Worm (Caenorhabditis elegans) whole organism, mixed stage, embryonic: Measurements from ENCODE around the gene K08H2.10.
A peak's percentile ranks its signal among the peaks of the same experiment; 100 is the strongest.

Experiments used
- M03D4.4 ChIP-seq: sonication (generic microtip); optimal IDR thresholded peaks from 2 replicates; lab custom pipeline; 2017; ENCODE audit warnings: mild to moderate bottlenecking, missing genetic modification characterization, missing compliant biosample characterization
- bed-3 ChIP-seq: fragments of 200-800 bp; sonication (Bioruptor generic); optimal IDR thresholded peaks from 3 replicates; lab custom pipeline; 2018; ENCODE audit warnings: mild to moderate bottlenecking, missing genetic modification characterization, moderate library complexity, missing compliant biosample characterization
- blmp-1 ChIP-seq: fragments of 150-350 bp; optimal IDR thresholded peaks from 2 replicates; lab custom pipeline; 2014; ENCODE audit warnings: missing biosample characterization, missing genetic modification characterization
- ceh-39 ChIP-seq: fragments of 150-350 bp; optimal IDR thresholded peaks from 2 replicates; lab custom pipeline; 2014; ENCODE audit warnings: missing biosample characterization, missing genetic modification characterization
- ceh-83 ChIP-seq: fragments of 200-800 bp; sonication (Bioruptor generic); optimal IDR thresholded peaks from 2 replicates; lab custom pipeline; 2018; ENCODE audit warnings: mild to moderate bottlenecking, missing genetic modification characterization, missing compliant biosample characterization
- ces-1 ChIP-seq: fragments of 150-350 bp; optimal IDR thresholded peaks from 2 replicates; lab custom pipeline; 2014; ENCODE audit warnings: missing biosample characterization, missing genetic modification reagents, missing genetic modification characterization
- cnd-1 ChIP-seq: fragments of 200-800 bp; sonication (Bioruptor generic); optimal IDR thresholded peaks from 2 replicates; lab custom pipeline; 2018; ENCODE audit warnings: mild to moderate bottlenecking, missing genetic modification characterization, missing compliant biosample characterization
- drap-1 ChIP-seq: fragments of 200-800 bp; sonication (Bioruptor generic); optimal IDR thresholded peaks from 3 replicates; lab custom pipeline; 2018; ENCODE audit warnings: mild to moderate bottlenecking, missing genetic modification characterization, missing compliant biosample characterization
- elt-1 ChIP-seq: sonication (generic microtip); optimal IDR thresholded peaks from 2 replicates; lab custom pipeline; 2017; ENCODE audit warnings: missing genetic modification characterization, mild to moderate bottlenecking, missing compliant biosample characterization, antibody characterized with exemption, moderate library complexity, borderline replicate concordance; ENCODE audit not compliant: insufficient read depth
- elt-3 ChIP-seq: fragments of 150-350 bp; optimal IDR thresholded peaks from 2 replicates; lab custom pipeline; 2014; ENCODE audit warnings: missing biosample characterization, missing genetic modification characterization
- flh-1 ChIP-seq: fragments of 200-800 bp; sonication (Bioruptor generic); optimal IDR thresholded peaks from 2 replicates; lab custom pipeline; 2018; ENCODE audit warnings: mild to moderate bottlenecking, missing genetic modification characterization, moderate library complexity, missing compliant biosample characterization
- ham-2 ChIP-seq: fragments of 200-800 bp; sonication (Bioruptor generic); optimal IDR thresholded peaks from 2 replicates; lab custom pipeline; 2018; ENCODE audit warnings: mild to moderate bottlenecking, missing genetic modification characterization, missing compliant biosample characterization
- lin-13 ChIP-seq: fragments of 150-350 bp; optimal IDR thresholded peaks from 2 replicates; lab custom pipeline; 2014; ENCODE audit warnings: missing biosample characterization, missing genetic modification characterization
- lin-32 ChIP-seq: fragments of 200-800 bp; sonication (Bioruptor generic); optimal IDR thresholded peaks from 2 replicates; lab custom pipeline; 2018; ENCODE audit warnings: mild to moderate bottlenecking, missing genetic modification characterization, missing compliant biosample characterization
- mab-5 ChIP-seq: fragments of 150-350 bp; optimal IDR thresholded peaks from 2 replicates; lab custom pipeline; 2014; ENCODE audit warnings: missing biosample characterization, missing genetic modification characterization
- mep-1 ChIP-seq: fragments of 150-350 bp; optimal IDR thresholded peaks from 2 replicates; lab custom pipeline; 2017; ENCODE audit warnings: missing biosample characterization, missing genetic modification reagents, missing genetic modification characterization, inconsistent platforms
- mls-2 ChIP-seq: sonication (generic microtip); optimal IDR thresholded peaks from 2 replicates; lab custom pipeline; 2016; ENCODE audit warnings: mild to moderate bottlenecking, missing genetic modification characterization, moderate library complexity, missing compliant biosample characterization
- nhr-12 ChIP-seq: fragments of 150-350 bp; optimal IDR thresholded peaks from 2 replicates; lab custom pipeline; 2014; ENCODE audit warnings: missing biosample characterization, missing genetic modification characterization
- nhr-237 ChIP-seq: fragments of 150-350 bp; optimal IDR thresholded peaks from 2 replicates; lab custom pipeline; 2014; ENCODE audit warnings: missing biosample characterization, missing genetic modification characterization
- nhr-28 ChIP-seq: fragments of 150-350 bp; optimal IDR thresholded peaks from 2 replicates; lab custom pipeline; 2014; ENCODE audit warnings: missing biosample characterization, missing genetic modification characterization
- nhr-76 ChIP-seq: sonication (generic microtip); optimal IDR thresholded peaks from 2 replicates; lab custom pipeline; 2017; ENCODE audit warnings: missing biosample characterization, missing genetic modification characterization
- pha-4 ChIP-seq: fragments of 150-350 bp; optimal IDR thresholded peaks from 2 replicates; lab custom pipeline; 2018; ENCODE audit warnings: missing biosample characterization, missing genetic modification reagents, missing genetic modification characterization
- sem-2 ChIP-seq: fragments of 200-800 bp; sonication (Bioruptor generic); optimal IDR thresholded peaks from 2 replicates; lab custom pipeline; 2018; ENCODE audit warnings: mild to moderate bottlenecking, missing genetic modification characterization, missing compliant biosample characterization
- snpc-4 ChIP-seq: fragments of 150-350 bp; optimal IDR thresholded peaks from 2 replicates; lab custom pipeline; 2014; ENCODE audit warnings: missing biosample characterization, missing genetic modification characterization
- sptf-1 ChIP-seq: sonication (generic microtip); optimal IDR thresholded peaks from 2 replicates; lab custom pipeline; 2017; ENCODE audit warnings: mild to moderate bottlenecking, missing genetic modification characterization, moderate library complexity, missing compliant biosample characterization
- tbx-8 ChIP-seq: fragments of 200-800 bp; sonication (Bioruptor generic); optimal IDR thresholded peaks from 2 replicates; lab custom pipeline; 2018; ENCODE audit warnings: mild to moderate bottlenecking, missing genetic modification characterization, moderate library complexity, missing compliant biosample characterization
- unc-120 ChIP-seq: sonication (generic microtip); optimal IDR thresholded peaks from 2 replicates; lab custom pipeline; 2017; ENCODE audit warnings: missing genetic modification characterization, missing compliant biosample characterization; ENCODE audit not compliant: poor library complexity, severe bottlenecking
- unc-39 ChIP-seq: fragments of 150-350 bp; optimal IDR thresholded peaks from 2 replicates; lab custom pipeline; 2014; ENCODE audit warnings: missing biosample characterization, missing genetic modification characterization
- unc-62 ChIP-seq: fragments of 150-350 bp; optimal IDR thresholded peaks from 2 replicates; lab custom pipeline; 2014; ENCODE audit warnings: missing biosample characterization, missing genetic modification reagents, missing genetic modification characterization
- zip-8 ChIP-seq: fragments of 150-350 bp; optimal IDR thresholded peaks from 2 replicates; lab custom pipeline; 2014; ENCODE audit warnings: missing biosample characterization, missing genetic modification characterization
- ztf-11 ChIP-seq: fragments of 150-350 bp; optimal IDR thresholded peaks from 2 replicates; lab custom pipeline; 2014; ENCODE audit warnings: missing biosample characterization, missing genetic modification characterization

The K08H2.10 gene

ce11 chrX:13306869-13307446 lies 49.4 kb downstream of the K08H2.10 start (continued):
- peak; percentile 37 for TF ChIP-seq ceh-39
- TF ChIP-seq ztf-11 (tag; lab: Kevin White, UChicago) = peak; percentile 55
- peak; percentile 88 for TF ChIP-seq pha-4 (tag; lab: Kevin White, UChicago)
- peak; percentile 99 for TF ChIP-seq ceh-83
- TF ChIP-seq blmp-1 (tag; lab: Kevin White, UChicago) = no peak
- peak; percentile 25 for TF ChIP-seq unc-39 (tag; lab: Kevin White, UChicago)
- peak; percentile 20 for TF ChIP-seq nhr-28 (tag; lab: Kevin White, UChicago)
- peak; percentile 94 for TF ChIP-seq ham-2
- no peak for TF ChIP-seq elt-1 (tag; lab: Kevin White, UChicago)
- peak; percentile 96 for TF ChIP-seq cnd-1 (tag; lab: Kevin White, UChicago)
- TF ChIP-seq drap-1 (GFP tag; lab: Kevin White, UChicago) = peak; percentile 96

ce11 chrX:13307852-13308251 lies 50.2 kb downstream of the K08H2.10 start:
- TF ChIP-seq sem-2 (GFP tag; lab: Kevin White, UChicago) (no peak), nhr-28 (tag; lab: Kevin White, UChicago) (no peak), sptf-1 (tag; lab: Kevin White, UChicago) (no peak), unc-120 (tag; lab: Kevin White, UChicago) (no peak), bed-3 (GFP tag; lab: Kevin White, UChicago) (no peak), zip-8 (tag; lab: Kevin White, UChicago) (no peak), cnd-1 (tag; lab: Kevin White, UChicago) (no peak), pha-4 (tag; lab: Kevin White, UChicago) (no peak), nhr-237 (tag; lab: Kevin White, UChicago) (no peak), ztf-11 (tag; lab: Kevin White, UChicago) (no peak), flh-1 (GFP tag; lab: Kevin White, UChicago) (no peak), mls-2 (tag; lab: Kevin White, UChicago) (no peak), ceh-39 (no peak), tbx-8 (GFP tag; lab: Kevin White, UChicago) (no peak), M03D4.4 (tag; lab: Kevin White, UChicago) (no peak), unc-39 (tag; lab: Kevin White, UChicago) (no peak), elt-1 (tag; lab: Kevin White, UChicago) (no peak), ceh-83 (no peak), snpc-4 (tag; lab: Kevin White, UChicago) (no peak), blmp-1 (tag; lab: Kevin White, UChicago) (no peak)

ce11 chrX:13308745-13309144 lies 51.1 kb downstream of the K08H2.10 start, which contains the start of gene srxa-8:
TSS of gene srxa-8 (minus strand) at chrX:13308845.
- no peak for TF ChIP-seq ham-2
- no peak for TF ChIP-seq nhr-12 (tag; lab: Kevin White, UChicago)
- no peak for TF ChIP-seq zip-8 (tag; lab: Kevin White, UChicago)
- TF ChIP-seq flh-1 (GFP tag; lab: Kevin White, UChicago) = no peak
- no peak for TF ChIP-seq elt-3 (tag; lab: Kevin White, UChicago)
- TF ChIP-seq snpc-4 (tag; lab: Kevin White, UChicago) = no peak
- no peak for TF ChIP-seq sem-2 (GFP tag; lab: Kevin White, UChicago)
- TF ChIP-seq nhr-76 (tag; lab: Kevin White, UChicago) = no peak
- no peak for TF ChIP-seq ceh-83
- no peak for TF ChIP-seq lin-13 (tag; lab: Kevin White, UChicago)
- no peak for TF ChIP-seq ces-1 (GFP tag; lab: Kevin White, UChicago)
- TF ChIP-seq mls-2 (tag; lab: Kevin White, UChicago) = no peak
- TF ChIP-seq mep-1 (tag; lab: Kevin White, UChicago) = no peak
- TF ChIP-seq unc-62 (GFP tag; lab: Kevin White, UChicago) = no peak
- no peak for TF ChIP-seq lin-32 (GFP tag; lab: Kevin White, UChicago)
- no peak for TF ChIP-seq mab-5 (tag; lab: Kevin White, UChicago)
- no peak for TF ChIP-seq nhr-237 (tag; lab: Kevin White, UChicago)
